Fruit fly (Drosophila melanogaster) whole organism, wandering third instar larva: ENCODE data around the gene Hsp27.

Source experiments
- Abd-B ChIP-seq: fragments of >200 bp; optimal IDR thresholded peaks from 2 replicates; lab custom pipeline; 2017; ENCODE audit warnings: missing biosample characterization, missing genetic modification characterization
- CG32264 ChIP-seq: fragments of 200-800 bp; sonication (Bioruptor generic); optimal IDR thresholded peaks from 2 replicates; lab custom pipeline; 2016; ENCODE audit warnings: missing biosample characterization, missing genetic modification characterization
- CG9705 ChIP-seq: fragments of 200-800 bp; sonication (Bioruptor generic); optimal IDR thresholded peaks from 2 replicates; lab custom pipeline; 2018; ENCODE audit warnings: missing biosample characterization, mild to moderate bottlenecking, missing genetic modification characterization
- CrebA ChIP-seq: fragments of 200-800 bp; sonication (Bioruptor generic); optimal IDR thresholded peaks from 2 replicates; lab custom pipeline; 2016; ENCODE audit warnings: missing biosample characterization, mild to moderate bottlenecking, missing genetic modification characterization, borderline replicate concordance
- Dfd ChIP-seq: fragments of >200 bp; optimal IDR thresholded peaks from 2 replicates; lab custom pipeline; 2017; ENCODE audit warnings: missing biosample characterization, missing genetic modification characterization
- Dif ChIP-seq: fragments of 200-275, 200-300 bp; sonication (Bioruptor generic); optimal IDR thresholded peaks from 2 replicates; lab custom pipeline; 2018; ENCODE audit warnings: missing biosample characterization, missing genetic modification characterization; ENCODE audit not compliant: partially characterized antibody
- GATAd ChIP-seq: sonication (Bioruptor generic); optimal IDR thresholded peaks from 2 replicates; lab custom pipeline; 2016; ENCODE audit warnings: missing biosample characterization, missing genetic modification characterization
- HLH106 ChIP-seq: fragments of 200-800 bp; optimal IDR thresholded peaks from 3 replicates; lab custom pipeline; 2019; ENCODE audit warnings: missing biosample characterization, mild to moderate bottlenecking, missing genetic modification characterization, moderate library complexity
- Hnf4 ChIP-seq: fragments of 200-800 bp; sonication (Bioruptor generic); optimal IDR thresholded peaks from 2 replicates; lab custom pipeline; 2016; ENCODE audit warnings: missing biosample characterization, mild to moderate bottlenecking, missing genetic modification characterization
- Hr78 ChIP-seq: fragments of >200 bp; optimal IDR thresholded peaks from 2 replicates; lab custom pipeline; 2017; ENCODE audit warnings: missing biosample characterization, missing genetic modification characterization
- Hr83 ChIP-seq: fragments of 200-300 bp; sonication (Bioruptor generic); optimal IDR thresholded peaks from 2 replicates; lab custom pipeline; 2016; ENCODE audit warnings: missing biosample characterization, mild to moderate bottlenecking, missing genetic modification characterization, moderate library complexity; ENCODE audit not compliant: poor library complexity, severe bottlenecking
- Jra ChIP-seq: sonication (Bioruptor generic); optimal IDR thresholded peaks from 2 replicates; lab custom pipeline; 2016; ENCODE audit warnings: missing biosample characterization, missing genetic modification characterization
- Mio ChIP-seq: sonication (Bioruptor generic); optimal IDR thresholded peaks from 2 replicates; lab custom pipeline; 2016; ENCODE audit warnings: missing biosample characterization, missing genetic modification characterization
- Myc ChIP-seq: fragments of >200 bp; optimal IDR thresholded peaks from 2 replicates; lab custom pipeline; 2017
- N ChIP-seq: fragments of >200 bp; optimal IDR thresholded peaks from 2 replicates; lab custom pipeline; 2018; ENCODE audit warnings: missing biosample characterization, missing external identifiers, missing genetic modification characterization
- OdsH ChIP-seq: fragments of 200-800 bp; sonication (Bioruptor generic); optimal IDR thresholded peaks from 2 replicates; lab custom pipeline; 2016; ENCODE audit warnings: missing biosample characterization, mild to moderate bottlenecking, missing genetic modification characterization
- Rel ChIP-seq, 2 experiments: fragments of 200-800 bp; sonication (Bioruptor generic) in 1 of 2; optimal IDR thresholded peaks; 2 replicates in 1 of 2; 3 replicates in 1 of 2; lab custom pipeline; 2016 to 2019; ENCODE audit warnings: mild to moderate bottlenecking in 2 of 2, missing biosample characterization in 2 of 2, missing genetic modification characterization in 2 of 2, moderate library complexity in 1 of 2
- Sp1 ChIP-seq: fragments of 200-800 bp; sonication (Bioruptor generic); optimal IDR thresholded peaks from 3 replicates; lab custom pipeline; 2019; ENCODE audit warnings: missing biosample characterization, mild to moderate bottlenecking, missing genetic modification characterization, moderate library complexity
- Vsx2 ChIP-seq: fragments of 200-300, 225-300 bp; sonication (Bioruptor generic); optimal IDR thresholded peaks from 2 replicates; lab custom pipeline; 2018; ENCODE audit warnings: missing biosample characterization, missing genetic modification characterization; ENCODE audit not compliant: partially characterized antibody
- br ChIP-seq: fragments of 200-800 bp; sonication (Bioruptor generic); optimal IDR thresholded peaks from 2 replicates; lab custom pipeline; 2016; ENCODE audit warnings: missing biosample characterization, missing genetic modification characterization
- brk ChIP-seq: fragments of 200-800 bp; sonication (Bioruptor generic); optimal IDR thresholded peaks from 2 replicates; lab custom pipeline; 2016; ENCODE audit warnings: missing biosample characterization, mild to moderate bottlenecking, missing genetic modification characterization
- dl ChIP-seq, 2 experiments: fragments of 175-275, 200-275 bp in 1 of 2; fragments of 200-275 bp in 1 of 2; sonication (Bioruptor generic); optimal IDR thresholded peaks; lab custom pipeline; 2018; ENCODE audit warnings: mild to moderate bottlenecking in 2 of 2, missing biosample characterization in 2 of 2, missing genetic modification characterization in 2 of 2, moderate library complexity in 2 of 2; ENCODE audit not compliant: partially characterized antibody in 2 of 2, insufficient read depth in 1 of 2
- dmrt93B ChIP-seq: fragments of 200-800 bp; sonication (Bioruptor generic); optimal IDR thresholded peaks from 2 replicates; lab custom pipeline; 2018; ENCODE audit warnings: missing biosample characterization, mild to moderate bottlenecking, missing genetic modification characterization
- dsf ChIP-seq: sonication (Bioruptor generic); optimal IDR thresholded peaks from 2 replicates; lab custom pipeline; 2016; ENCODE audit warnings: missing biosample characterization, missing genetic modification characterization, borderline replicate concordance
- ey ChIP-seq: fragments of 200-800 bp; sonication (Bioruptor generic); optimal IDR thresholded peaks from 2 replicates; lab custom pipeline; 2016; ENCODE audit warnings: missing biosample characterization, missing genetic modification characterization
- foxo ChIP-seq, 2 experiments: fragments of 200-800 bp; sonication (Bioruptor generic); optimal IDR thresholded peaks; 2 replicates in 1 of 2; 3 replicates in 1 of 2; lab custom pipeline; 2016 to 2017; ENCODE audit warnings: missing biosample characterization in 2 of 2, missing genetic modification characterization in 2 of 2
- fru ChIP-seq: fragments of 200-800 bp; sonication (Bioruptor generic); optimal IDR thresholded peaks from 3 replicates; lab custom pipeline; 2016; ENCODE audit warnings: missing biosample characterization, mild to moderate bottlenecking, missing genetic modification characterization
- h ChIP-seq: fragments of 200-800 bp; sonication (Bioruptor generic); optimal IDR thresholded peaks from 3 replicates; lab custom pipeline; 2016; ENCODE audit warnings: missing biosample characterization, mild to moderate bottlenecking, missing genetic modification characterization
- jim ChIP-seq: fragments of 175-275, 200-325 bp; sonication (Bioruptor generic); optimal IDR thresholded peaks from 2 replicates; lab custom pipeline; 2016; ENCODE audit warnings: missing biosample characterization, mild to moderate bottlenecking, missing genetic modification characterization
- lola ChIP-seq: fragments of >200 bp; optimal IDR thresholded peaks from 2 replicates; lab custom pipeline; 2017; ENCODE audit warnings: missing biosample characterization, missing genetic modification characterization
- pan ChIP-seq: fragments of >200 bp; optimal IDR thresholded peaks from 2 replicates; lab custom pipeline; 2017
- psq ChIP-seq: fragments of 200-800 bp; sonication (Bioruptor generic); optimal IDR thresholded peaks from 3 replicates; lab custom pipeline; 2017; ENCODE audit warnings: missing biosample characterization, mild to moderate bottlenecking, missing genetic modification characterization, moderate library complexity
- rgr ChIP-seq: fragments of 200-800 bp; sonication (Bioruptor generic); optimal IDR thresholded peaks from 3 replicates; lab custom pipeline; 2016; ENCODE audit warnings: missing biosample characterization, mild to moderate bottlenecking, missing genetic modification characterization
- sage ChIP-seq: fragments of 200-800 bp; sonication (Bioruptor generic); optimal IDR thresholded peaks from 2 replicates; lab custom pipeline; 2016; ENCODE audit warnings: missing biosample characterization, mild to moderate bottlenecking, missing genetic modification characterization
- sv ChIP-seq: fragments of 200-800 bp; sonication (Bioruptor generic); optimal IDR thresholded peaks from 3 replicates; lab custom pipeline; 2016; ENCODE audit warnings: missing biosample characterization, missing genetic modification characterization
- tai ChIP-seq: sonication (Bioruptor generic); optimal IDR thresholded peaks from 2 replicates; lab custom pipeline; 2016; ENCODE audit warnings: missing biosample characterization, missing genetic modification characterization
- usp ChIP-seq: fragments of >200 bp; optimal IDR thresholded peaks from 2 replicates; lab custom pipeline; 2017; ENCODE audit warnings: missing biosample characterization, missing genetic modification characterization
- woc ChIP-seq: sonication (Bioruptor generic); optimal IDR thresholded peaks from 2 replicates; lab custom pipeline; 2016; ENCODE audit warnings: missing biosample characterization, mild to moderate bottlenecking, missing genetic modification characterization

The Hsp27 gene

DNA sequence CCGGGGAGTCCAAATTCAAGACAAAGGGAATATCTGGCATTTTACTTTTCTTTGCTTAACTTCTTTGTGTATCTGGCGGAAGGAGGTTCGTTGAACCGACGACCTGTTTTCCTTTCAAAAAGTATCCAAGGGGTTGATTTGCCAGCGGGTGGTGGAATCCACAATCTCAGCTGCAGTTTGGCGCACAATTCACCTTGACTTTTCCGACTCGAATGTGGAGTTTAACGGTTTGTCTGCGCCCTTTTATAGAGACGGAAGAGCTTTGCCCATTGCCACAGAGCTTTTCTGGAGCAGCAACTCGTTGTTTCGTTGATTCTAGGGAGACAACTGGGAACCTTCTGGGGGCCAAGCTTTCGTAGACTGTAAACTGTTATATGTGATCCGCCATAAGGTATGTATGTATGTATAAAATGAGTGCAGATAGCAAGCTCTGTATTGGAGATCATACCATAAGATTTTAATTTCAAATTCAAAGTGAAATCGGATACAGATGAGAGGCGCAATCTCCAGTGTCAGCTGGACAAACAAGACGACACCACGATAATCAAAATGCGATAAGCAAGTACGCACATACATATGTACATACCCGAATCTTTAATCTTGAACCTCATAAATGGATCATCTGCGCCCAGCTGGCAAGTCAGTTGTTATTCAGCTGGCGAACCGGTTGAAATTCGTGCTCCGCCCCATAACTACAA, 11.4 kb upstream of the Hsp27 start, which contains the start of the genes Hsp67Bc, CG4456 and Hsp22:
Hsp67Bc (minus strand) TSS at position 220 of the 698 bp plus-strand sequence.
CG4456 (plus strand) TSS at position 445 of the 698 bp plus-strand sequence.
Hsp22 (plus strand) TSS at position 654 of the 698 bp plus-strand sequence.
- no peak for TF ChIP-seq Sp1 (GFP tag; lab: Kevin White, UChicago)
- TF ChIP-seq Rel (GFP tag; optimal IDR thresholded peaks at IDR 0.05; lab: Kevin White, UChicago), result no peak
- peak; percentile 5 for TF ChIP-seq Rel (tag; optimal IDR thresholded peaks at IDR 0.05; lab: Kevin White, UChicago)

DNA sequence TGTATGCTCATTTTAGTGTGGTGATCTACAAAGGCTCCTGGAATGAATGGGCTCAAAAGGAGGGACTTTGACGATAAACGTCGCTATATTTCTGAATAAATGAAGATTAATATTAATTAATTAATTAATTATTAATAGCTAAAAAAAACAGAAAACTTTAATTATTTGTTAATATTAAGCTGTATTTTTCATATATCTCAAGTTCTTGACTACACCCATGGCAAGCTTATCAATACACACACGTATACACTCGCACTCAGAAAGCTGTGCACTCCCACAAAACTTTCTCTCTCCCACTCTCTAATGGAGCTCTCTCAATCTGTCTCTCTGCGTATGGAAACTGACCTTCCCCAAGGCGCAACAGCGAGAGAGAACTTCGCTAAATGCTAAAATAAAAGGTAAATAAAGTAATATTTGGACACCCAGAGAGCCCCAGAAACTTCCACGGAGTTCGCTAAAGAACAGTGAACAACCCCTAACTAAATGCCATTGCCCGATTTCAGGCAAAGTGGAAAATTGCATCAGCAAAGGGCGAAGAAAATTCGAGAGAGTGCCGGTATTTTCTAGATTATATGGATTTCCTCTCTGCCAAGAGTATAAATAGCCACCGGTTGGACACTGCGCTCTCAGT, 10.4 kb upstream of the Hsp27 start:
- TF ChIP-seq Jra (GFP tag; lab: Kevin White, UChicago) (peak; percentile 37), OdsH (peak; percentile 72), rgr (peak; percentile 82), pan (lab: Kevin White, UChicago) (no peak), sage (GFP tag; lab: Kevin White, UChicago) (peak; percentile 57), GATAd (GFP tag; lab: Kevin White, UChicago) (no peak), Dif (GFP tag; lab: Kevin White, UChicago) (peak; percentile 96), h (GFP tag; lab: Kevin White, UChicago) (peak; percentile 77), sv (GFP tag; lab: Kevin White, UChicago) (peak; percentile 53), fru (GFP tag; lab: Kevin White, UChicago) (peak; percentile 68), dsf (no peak), Myc (lab: Kevin White, UChicago) (no peak), CrebA (GFP tag; lab: Kevin White, UChicago) (no peak), Hr78 (no peak), lola (no peak), Rel (GFP tag; optimal IDR thresholded peaks at IDR 0.05; lab: Kevin White, UChicago) (no peak), Rel (tag; optimal IDR thresholded peaks at IDR 0.05; lab: Kevin White, UChicago) (peak; percentile 21), usp (no peak), tai (GFP tag; lab: Kevin White, UChicago) (no peak), dl (GFP tag; optimal IDR thresholded peaks at IDR 0.05; lab: Kevin White, UChicago; ENCODE audit: insufficient read depth in 1 of 2, partially characterized antibody in 2 of 2) (peak; percentile 87 to 90), psq (peak; percentile 47), Mio (GFP tag; lab: Kevin White, UChicago) (no peak), br (peak; percentile 40), Hr83 (GFP tag; lab: Kevin White, UChicago) (peak; percentile 75), HLH106 (tag; lab: Kevin White, UChicago) (peak; percentile 47), dmrt93B (GFP tag; lab: Kevin White, UChicago) (peak; percentile 36), Abd-B (no peak), Sp1 (GFP tag; lab: Kevin White, UChicago) (peak; percentile 80), jim (GFP tag; lab: Kevin White, UChicago) (no peak), Hnf4 (GFP tag; lab: Kevin White, UChicago) (peak; percentile 63), CG32264 (GFP tag; lab: Kevin White, UChicago) (no peak), woc (GFP tag; lab: Kevin White, UChicago) (peak; percentile 1), brk (GFP tag; lab: Kevin White, UChicago) (peak; percentile 63), foxo (GFP tag; optimal IDR thresholded peaks at IDR 0.05; lab: Kevin White, UChicago) (peak in 1 of 2 experiments; percentile 83), Vsx2 (GFP tag; lab: Kevin White, UChicago) (no peak), N (GFP tag; lab: Kevin White, UChicago) (no peak), ey (GFP tag; lab: Kevin White, UChicago) (peak; percentile 50), CG9705 (GFP tag; lab: Kevin White, UChicago) (peak; percentile 51), Dfd (no peak)
